Fruit fly (Drosophila melanogaster): Measurements from ENCODE around the gene CG14339.

Gene CG14339

dm6 chr2L:1124265-1124664 lies 15.9 kb downstream of the CG14339 start:
- TF ChIP-seq fd85E (GFP tag; optimal IDR thresholded peaks at IDR 0.05) (no peak), Blimp-1 (GFP tag; optimal IDR thresholded peaks at IDR 0.05) (no peak), CG10669 (GFP tag; optimal IDR thresholded peaks at IDR 0.05) (peak; percentile 5), topi (GFP tag; optimal IDR thresholded peaks at IDR 0.05) (no peak)

dm6 chr2L:1125437-1125836 lies 17.1 kb downstream of the CG14339 start:
- no peak for TF ChIP-seq CG6854 (GFP tag; optimal IDR thresholded peaks at IDR 0.05)
- TF ChIP-seq fkh (GFP tag; optimal IDR thresholded peaks at IDR 0.05): peak; percentile 82
- TF ChIP-seq CG16779 (tag; optimal IDR thresholded peaks at IDR 0.05): peak; percentile 45
- TF ChIP-seq svp (GFP tag): peak; percentile 2

DNA sequence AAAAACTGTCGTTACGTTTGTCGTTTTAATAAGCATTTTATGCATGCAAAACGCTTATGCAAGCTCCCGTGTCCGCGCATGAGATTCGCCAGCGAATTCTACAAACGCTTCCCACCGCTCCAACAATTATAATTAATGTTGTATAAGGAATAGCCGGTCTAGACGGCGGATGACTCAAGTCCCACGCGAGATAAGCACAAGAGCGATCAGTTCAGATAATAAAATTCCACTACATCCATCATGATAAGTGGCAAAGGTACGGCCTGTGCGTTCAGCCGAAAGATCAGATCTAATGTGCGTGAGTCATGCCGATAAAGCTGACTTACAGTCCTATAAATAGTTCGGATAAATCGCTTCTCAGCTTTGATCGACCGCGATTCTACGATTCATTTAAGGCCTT lies 18.2 kb downstream of the CG14339 start:
- TF ChIP-seq salr (GFP tag; optimal IDR thresholded peaks at IDR 0.05) (no peak), Sox14 (GFP tag; optimal IDR thresholded peaks at IDR 0.05) (no peak), svp (GFP tag) (peak; percentile 66), eg (GFP tag; IDR thresholded peaks at IDR 0.05) (no peak)

dm6 chr2L:1127434-1128089 lies 19.2 kb downstream of the CG14339 start:
- no peak for TF ChIP-seq vri (GFP tag; optimal IDR thresholded peaks at IDR 0.05)
- no peak for TF ChIP-seq CG8319 (GFP tag; optimal IDR thresholded peaks at IDR 0.05)
- no peak for TF ChIP-seq Gug (GFP tag; IDR thresholded peaks at IDR 0.05)
- TF ChIP-seq CG6792 (GFP tag; optimal IDR thresholded peaks at IDR 0.05): no peak
- no peak for TF ChIP-seq net (GFP tag; optimal IDR thresholded peaks at IDR 0.05)
- no peak for TF ChIP-seq dac (GFP tag; optimal IDR thresholded peaks at IDR 0.05)
- no peak for TF ChIP-seq Hr39 (GFP tag; optimal IDR thresholded peaks at IDR 0.05)
- TF ChIP-seq acj6 (GFP tag; optimal IDR thresholded peaks at IDR 0.05): no peak
- TF ChIP-seq CG15336 (GFP tag; IDR thresholded peaks at IDR 0.05): no peak
- TF ChIP-seq CG6276 (GFP tag; optimal IDR thresholded peaks at IDR 0.05): no peak
- TF ChIP-seq CG7368 (GFP tag; optimal IDR thresholded peaks at IDR 0.05): no peak
- no peak for TF ChIP-seq Eip93F (GFP tag; optimal IDR thresholded peaks at IDR 0.05)
- TF ChIP-seq salr (GFP tag; optimal IDR thresholded peaks at IDR 0.05): no peak
- no peak for TF ChIP-seq CG11902 (GFP tag; optimal IDR thresholded peaks at IDR 0.05)
- no peak for TF ChIP-seq CG3919 (GFP tag; optimal IDR thresholded peaks at IDR 0.05)
- no peak for TF ChIP-seq Sox14 (GFP tag; optimal IDR thresholded peaks at IDR 0.05)

DNA sequence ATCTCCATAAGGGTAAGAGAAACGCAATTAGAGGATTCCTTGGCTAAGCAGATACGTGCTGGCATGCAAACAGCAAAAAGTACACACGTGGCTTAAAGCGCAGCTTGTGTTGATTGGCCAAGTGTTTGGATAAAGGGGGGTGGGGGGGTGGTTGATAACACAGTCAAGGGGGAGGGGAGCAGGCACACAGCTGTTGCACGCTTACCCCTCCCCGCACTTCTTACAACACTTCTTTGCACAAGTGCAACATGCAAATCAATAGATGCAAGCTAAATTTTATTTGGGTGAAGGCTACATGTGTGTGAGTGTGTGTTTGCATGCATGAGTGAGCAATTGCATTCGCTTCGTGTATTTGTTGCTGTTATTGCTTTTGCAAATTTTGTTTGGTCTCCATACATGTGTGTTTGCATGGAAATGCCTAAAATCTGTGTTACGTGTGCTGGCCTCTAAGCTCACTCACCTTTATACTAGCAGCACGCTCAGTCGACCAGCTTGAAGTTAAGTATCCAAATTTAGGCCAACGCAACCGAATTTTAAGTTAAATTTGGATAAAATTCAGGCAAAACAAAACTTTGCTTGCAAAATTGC lies 20.1 kb downstream of the CG14339 start:
- TF ChIP-seq Hr39 (GFP tag; optimal IDR thresholded peaks at IDR 0.05) (no peak), acj6 (GFP tag; optimal IDR thresholded peaks at IDR 0.05) (no peak), CG8119 (GFP tag; IDR thresholded peaks at IDR 0.05) (no peak), Hr4 (GFP tag; optimal IDR thresholded peaks at IDR 0.05) (no peak), lz (GFP tag; optimal IDR thresholded peaks at IDR 0.05) (no peak), fkh (GFP tag; optimal IDR thresholded peaks at IDR 0.05) (peak; percentile 29), CG8319 (GFP tag; optimal IDR thresholded peaks at IDR 0.05) (no peak), CG31627 (GFP tag; optimal IDR thresholded peaks at IDR 0.05) (no peak), CG3032 (tag; optimal IDR thresholded peaks at IDR 0.05) (no peak), Smox (GFP tag; optimal IDR thresholded peaks at IDR 0.05) (no peak), CG6276 (GFP tag; optimal IDR thresholded peaks at IDR 0.05) (no peak), Lpt (GFP tag; optimal IDR thresholded peaks at IDR 0.05) (no peak), net (GFP tag; optimal IDR thresholded peaks at IDR 0.05) (no peak), CG34406 (GFP tag; optimal IDR thresholded peaks at IDR 0.05) (no peak), eg (GFP tag; IDR thresholded peaks at IDR 0.05) (peak; percentile 46; the same call in 1 of the 3 replicates), topi (GFP tag; optimal IDR thresholded peaks at IDR 0.05) (no peak), CG1621 (tag; optimal IDR thresholded peaks at IDR 0.05) (no peak), CG7368 (GFP tag; optimal IDR thresholded peaks at IDR 0.05) (no peak)

Data from whole organism, prepupa.